Fruit fly (Drosophila melanogaster): ENCODE results near the gene Ugt304A1.

Ugt304A1 gene

DNA sequence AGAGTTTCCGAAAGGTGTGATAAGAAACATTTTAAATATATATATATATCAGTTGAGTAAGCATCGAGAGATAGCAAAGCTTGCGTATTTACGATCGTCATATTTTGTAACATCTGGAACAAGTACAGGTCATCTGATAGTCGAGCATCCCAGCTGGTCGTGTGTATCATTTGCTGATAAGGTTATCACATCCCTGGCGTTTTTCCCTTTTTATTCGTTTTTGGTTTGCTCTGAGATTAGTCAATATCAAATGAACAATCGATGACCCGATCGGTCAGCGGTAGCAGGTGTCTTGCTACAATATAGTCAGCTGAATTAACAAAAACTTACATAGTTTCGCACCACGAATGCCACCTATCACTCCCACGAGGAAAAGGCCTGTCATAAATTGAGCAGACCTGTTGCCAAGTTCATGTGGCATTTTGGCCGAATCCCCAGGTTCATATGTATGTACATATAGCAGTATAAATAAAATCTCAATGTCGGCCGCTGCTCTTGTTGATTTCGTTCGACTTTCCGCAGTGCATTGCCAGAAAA, 25.7 kb upstream of the Ugt304A1 start (continued):
- TF ChIP-seq CG2116 (GFP tag; optimal IDR thresholded peaks at IDR 0.05) (peak; percentile 14), CG34224 (GFP tag; IDR thresholded peaks at IDR 0.05; ENCODE audit: partially characterized antibody) (no peak), CG4617 (GFP tag; optimal IDR thresholded peaks at IDR 0.05; ENCODE audit: borderline replicate concordance) (no peak), CG10209 (GFP tag; optimal IDR thresholded peaks at IDR 0.05) (peak; percentile 55), vvl (GFP tag; IDR thresholded peaks at IDR 0.05) (peak; percentile 68), CG2712 (tag; optimal IDR thresholded peaks at IDR 0.05) (peak; percentile 51), CG34376 (GFP tag; optimal IDR thresholded peaks at IDR 0.05) (peak; percentile 49), wor (GFP tag; IDR thresholded peaks at IDR 0.05) (peak; percentile 21; the same call in 1 of the 2 replicates), sug (tag; optimal IDR thresholded peaks at IDR 0.05) (peak; percentile 74), CG3407 (GFP tag; optimal IDR thresholded peaks at IDR 0.05) (peak; percentile 25), gem (tag; optimal IDR thresholded peaks at IDR 0.05) (peak; percentile 82), ato (GFP tag; IDR thresholded peaks at IDR 0.05; ENCODE audit: partially characterized antibody) (no peak), NK7.1 (GFP tag; optimal IDR thresholded peaks at IDR 0.05) (peak; percentile 13), D (optimal IDR thresholded peaks at IDR 0.05) (no peak), D (GFP tag; optimal IDR thresholded peaks at IDR 0.05) (no peak), CG13424 (tag; optimal IDR thresholded peaks at IDR 0.05) (peak; percentile 53), CG7556 (GFP tag; optimal IDR thresholded peaks at IDR 0.05) (peak; percentile 51), MESR4 (GFP tag; optimal IDR thresholded peaks at IDR 0.05) (no peak), CG6254 (GFP tag; optimal IDR thresholded peaks at IDR 0.05) (no peak), CG6654 (GFP tag; optimal IDR thresholded peaks at IDR 0.05) (peak; percentile 7), Fer2 (tag; optimal IDR thresholded peaks at IDR 0.05) (no peak), slbo (GFP tag; IDR thresholded peaks at IDR 0.05) (peak; percentile 76), E2f2 (GFP tag; IDR thresholded peaks at IDR 0.05) (peak; percentile 19; the same call in 1 of the 2 replicates), CG14441 (GFP tag; IDR thresholded peaks at IDR 0.05) (peak; percentile 75), ac (GFP tag; optimal IDR thresholded peaks at IDR 0.05) (no peak), CG11398 (GFP tag; optimal IDR thresholded peaks at IDR 0.05) (no peak), lilli (GFP tag; optimal IDR thresholded peaks at IDR 0.05) (peak; percentile 51), dan (GFP tag; IDR thresholded peaks at IDR 0.05) (no peak), bsh (GFP tag; optimal IDR thresholded peaks at IDR 0.05) (peak in 1 of 2 experiments; percentile 44), CG2120 (GFP tag; optimal IDR thresholded peaks at IDR 0.05) (peak; percentile 81), fd96Cb (tag; optimal IDR thresholded peaks at IDR 0.05) (peak; percentile 49), fu2 (GFP tag; optimal IDR thresholded peaks at IDR 0.05) (no peak), bcd (GFP tag; optimal IDR thresholded peaks at IDR 0.05) (peak; percentile 58), dati (GFP tag; IDR thresholded peaks at IDR 0.05) (no peak), CG3847 (GFP tag; IDR thresholded peaks at IDR 0.05) (peak; percentile 40), CG12391 (tag; optimal IDR thresholded peaks at IDR 0.05) (peak; percentile 60), Dip2 (GFP tag; IDR thresholded peaks at IDR 0.05) (no peak), HLHmδ (GFP tag; optimal IDR thresholded peaks at IDR 0.05) (no peak), B-H1 (GFP tag; IDR thresholded peaks at IDR 0.05) (no peak), zen (tag; optimal IDR thresholded peaks at IDR 0.05) (no peak), CG9609 (GFP tag; optimal IDR thresholded peaks at IDR 0.05) (no peak), CG6854 (GFP tag; optimal IDR thresholded peaks at IDR 0.05) (peak; percentile 26), row (GFP tag; IDR thresholded peaks at IDR 0.05) (peak; percentile 92), CG6689 (GFP tag; IDR thresholded peaks at IDR 0.05) (peak; percentile 56), CG17186 (GFP tag; optimal IDR thresholded peaks at IDR 0.05) (no peak), HHEX (GFP tag; optimal IDR thresholded peaks at IDR 0.05) (peak; percentile 62), bowl (GFP tag; IDR thresholded peaks at IDR 0.05) (no peak), Oli (tag; optimal IDR thresholded peaks at IDR 0.05) (peak; percentile 73), p53 (GFP tag; optimal IDR thresholded peaks at IDR 0.05) (no peak), CG8089 (GFP tag; optimal IDR thresholded peaks at IDR 0.05) (no peak)
